Worm (Caenorhabditis elegans) whole organism, L2 larva: ENCODE measurements around the gene C18A3.11.

ENCODE experiments used
- C34F6.9 ChIP-seq: fragments of 150-350 bp; optimal IDR thresholded peaks from 2 replicates; lab custom pipeline; 2014; ENCODE audit warnings: missing biosample characterization, missing genetic modification characterization
- F13H6.1 ChIP-seq: sonication (generic microtip); optimal IDR thresholded peaks from 2 replicates; lab custom pipeline; 2016; ENCODE audit warnings: missing genetic modification characterization, missing compliant biosample characterization
- R02D3.7 ChIP-seq: fragments of 150-350 bp; optimal IDR thresholded peaks from 2 replicates; lab custom pipeline; 2014; ENCODE audit warnings: missing biosample characterization, missing genetic modification characterization
- Y55F3AM.14 ChIP-seq: fragments of 200-800 bp; sonication (Bioruptor generic); optimal IDR thresholded peaks from 2 replicates; lab custom pipeline; 2018; ENCODE audit warnings: mild to moderate bottlenecking, missing genetic modification characterization, missing compliant biosample characterization
- ZK546.5 ChIP-seq: sonication (generic microtip); optimal IDR thresholded peaks from 2 replicates; lab custom pipeline; 2017; ENCODE audit warnings: missing biosample characterization, missing genetic modification characterization
- alr-1 ChIP-seq: fragments of 150-350 bp; optimal IDR thresholded peaks from 2 replicates; lab custom pipeline; 2014; ENCODE audit warnings: missing biosample characterization, missing genetic modification characterization
- aly-2 ChIP-seq: fragments of 150-350 bp; optimal IDR thresholded peaks from 2 replicates; lab custom pipeline; 2014; ENCODE audit warnings: missing biosample characterization, missing genetic modification characterization
- ama-1 ChIP-seq: fragments of 150-350 bp; optimal IDR thresholded peaks from 2 replicates; lab custom pipeline; 2018; ENCODE audit warnings: inconsistent platforms
- blmp-1 ChIP-seq: sonication (generic microtip); optimal IDR thresholded peaks from 2 replicates; lab custom pipeline; 2017; ENCODE audit warnings: missing genetic modification characterization, mild to moderate bottlenecking, missing compliant biosample characterization, antibody characterized with exemption, moderate library complexity; ENCODE audit not compliant: insufficient read depth
- ceh-16 ChIP-seq: fragments of 150-350 bp; optimal IDR thresholded peaks from 2 replicates; lab custom pipeline; 2014; ENCODE audit warnings: missing biosample characterization, missing genetic modification characterization
- ceh-82 ChIP-seq: fragments of 150-350 bp; optimal IDR thresholded peaks from 2 replicates; lab custom pipeline; 2014; ENCODE audit warnings: missing biosample characterization, missing genetic modification characterization
- crh-2 ChIP-seq: sonication (generic microtip); optimal IDR thresholded peaks from 2 replicates; lab custom pipeline; 2017; ENCODE audit warnings: missing biosample characterization, missing genetic modification characterization
- elt-3 ChIP-seq: sonication (generic microtip); optimal IDR thresholded peaks from 2 replicates; lab custom pipeline; 2017; ENCODE audit warnings: missing biosample characterization, missing genetic modification characterization
- fos-1 ChIP-seq: fragments of 150-350 bp; optimal IDR thresholded peaks from 2 replicates; lab custom pipeline; 2014; ENCODE audit warnings: missing biosample characterization, missing genetic modification characterization
- gmeb-1 ChIP-seq: fragments of 150-350 bp; optimal IDR thresholded peaks from 2 replicates; lab custom pipeline; 2014; ENCODE audit warnings: missing biosample characterization, missing genetic modification characterization
- lin-11 ChIP-seq: fragments of 150-350 bp; sonication (generic microtip); optimal IDR thresholded peaks from 2 replicates; lab custom pipeline; 2014; ENCODE audit warnings: missing biosample characterization, missing genetic modification characterization, inconsistent platforms, mixed read lengths
- lin-39 ChIP-seq: fragments of 150-350 bp; optimal IDR thresholded peaks from 2 replicates; lab custom pipeline; 2014; ENCODE audit warnings: missing biosample characterization, missing genetic modification reagents, missing genetic modification characterization
- lsy-2 ChIP-seq, 2 experiments: fragments of 150-350 bp in 1 of 2; sonication (generic microtip) in 1 of 2; optimal IDR thresholded peaks; 2 replicates each; lab custom pipeline; 2014 to 2017; ENCODE audit warnings: missing biosample characterization in 2 of 2, missing genetic modification characterization in 2 of 2
- mab-5 ChIP-seq: fragments of 150-350 bp; optimal IDR thresholded peaks from 2 replicates; lab custom pipeline; 2014; ENCODE audit warnings: missing biosample characterization, missing genetic modification characterization
- mbf-1 ChIP-seq: sonication (generic microtip); optimal IDR thresholded peaks from 2 replicates; lab custom pipeline; 2017; ENCODE audit warnings: missing biosample characterization, missing genetic modification characterization
- mdl-1 ChIP-seq, 2 experiments: fragments of 150-350 bp in 1 of 2; sonication (generic microtip) in 1 of 2; optimal IDR thresholded peaks; 2 replicates each; lab custom pipeline; 2017; ENCODE audit warnings: missing biosample characterization in 2 of 2, missing genetic modification characterization in 2 of 2
- nhr-10 ChIP-seq: sonication (generic microtip); optimal IDR thresholded peaks from 2 replicates; lab custom pipeline; 2017; ENCODE audit warnings: missing biosample characterization, missing genetic modification characterization
- nhr-12 ChIP-seq: fragments of 150-350 bp; optimal IDR thresholded peaks from 2 replicates; lab custom pipeline; 2014; ENCODE audit warnings: missing biosample characterization, missing genetic modification characterization
- nhr-129 ChIP-seq: fragments of 150-350 bp; optimal IDR thresholded peaks from 2 replicates; lab custom pipeline; 2014; ENCODE audit warnings: missing biosample characterization, missing genetic modification characterization
- nhr-237 ChIP-seq: fragments of 150-350 bp; optimal IDR thresholded peaks from 2 replicates; lab custom pipeline; 2014; ENCODE audit warnings: missing biosample characterization, missing genetic modification characterization
- nhr-6 ChIP-seq: fragments of 150-350 bp; optimal IDR thresholded peaks from 2 replicates; lab custom pipeline; 2014; ENCODE audit warnings: missing biosample characterization, missing genetic modification characterization
- nhr-77 ChIP-seq: fragments of 150-350 bp; optimal IDR thresholded peaks from 2 replicates; lab custom pipeline; 2014; ENCODE audit warnings: missing biosample characterization, missing genetic modification characterization
- peb-1 ChIP-seq: fragments of 150-350 bp; optimal IDR thresholded peaks from 2 replicates; lab custom pipeline; 2014; ENCODE audit warnings: missing biosample characterization, missing genetic modification characterization
- skn-1 ChIP-seq: sonication (generic microtip); optimal IDR thresholded peaks from 2 replicates; lab custom pipeline; 2017; ENCODE audit warnings: missing biosample characterization, missing genetic modification characterization
- sma-3 ChIP-seq: sonication (generic microtip); optimal IDR thresholded peaks from 2 replicates; lab custom pipeline; 2016; ENCODE audit warnings: missing genetic modification reagents, missing genetic modification characterization, missing compliant biosample characterization
- sma-9 ChIP-seq, 2 experiments: fragments of 150-350 bp in 1 of 2; sonication (generic microtip) in 1 of 2; optimal IDR thresholded peaks; 2 replicates each; lab custom pipeline; 2014 to 2016; ENCODE audit warnings: missing genetic modification characterization in 2 of 2, mild to moderate bottlenecking in 1 of 2, missing biosample characterization in 1 of 2, missing compliant biosample characterization in 1 of 2, missing genetic modification reagents in 1 of 2, moderate library complexity in 1 of 2
- snpc-4 ChIP-seq: fragments of 150-350 bp; optimal IDR thresholded peaks from 2 replicates; lab custom pipeline; 2014; ENCODE audit warnings: missing biosample characterization, missing genetic modification characterization
- unc-55 ChIP-seq: fragments of 150-350 bp; sonication (generic microtip); optimal IDR thresholded peaks from 3 replicates; lab custom pipeline; 2014; ENCODE audit warnings: missing biosample characterization, missing genetic modification reagents, missing genetic modification characterization
- unc-62 ChIP-seq: fragments of 150-350 bp; optimal IDR thresholded peaks from 2 replicates; lab custom pipeline; 2014; ENCODE audit warnings: missing biosample characterization, missing genetic modification reagents, missing genetic modification characterization
- zag-1 ChIP-seq: fragments of 150-350 bp; optimal IDR thresholded peaks from 2 replicates; lab custom pipeline; 2014; ENCODE audit warnings: missing biosample characterization, missing genetic modification characterization
- ztf-11 ChIP-seq: sonication (generic microtip); optimal IDR thresholded peaks from 2 replicates; lab custom pipeline; 2017; ENCODE audit warnings: missing biosample characterization, missing genetic modification characterization
- ztf-4 ChIP-seq: fragments of 150-350 bp; optimal IDR thresholded peaks from 2 replicates; lab custom pipeline; 2014; ENCODE audit warnings: missing biosample characterization, missing genetic modification characterization

The C18A3.11 gene

ce11 chrII:5774879-5775278 lies 44.0 kb downstream of the C18A3.11 start:
- no peak for TF ChIP-seq unc-55 (GFP tag; lab: Kevin White, UChicago)
- no peak for TF ChIP-seq R02D3.7 (tag; lab: Kevin White, UChicago)
- TF ChIP-seq nhr-129 (tag; lab: Kevin White, UChicago) = no peak
- no peak for TF ChIP-seq unc-62 (GFP tag; lab: Kevin White, UChicago)
- TF ChIP-seq nhr-6 (tag; lab: Kevin White, UChicago) = no peak
- no peak for TF ChIP-seq ama-1 (lab: Kevin White, UChicago)
- no peak for TF ChIP-seq ceh-16
- TF ChIP-seq lin-39 (tag; lab: Kevin White, UChicago) = no peak
- TF ChIP-seq nhr-237 = no peak
- no peak for TF ChIP-seq fos-1 (tag; lab: Kevin White, UChicago)
- TF ChIP-seq sma-3 (GFP tag; lab: Kevin White, UChicago) = no peak
- TF ChIP-seq ztf-11 (tag; lab: Kevin White, UChicago) = no peak
- TF ChIP-seq Y55F3AM.14 (GFP tag; lab: Kevin White, UChicago) = no peak
- TF ChIP-seq blmp-1 (tag; lab: Kevin White, UChicago) = no peak
- no peak for TF ChIP-seq zag-1 (tag; lab: Kevin White, UChicago)
- TF ChIP-seq nhr-77 (tag; lab: Kevin White, UChicago) = no peak
- no peak for TF ChIP-seq skn-1
- TF ChIP-seq mab-5 (tag; lab: Kevin White, UChicago) = no peak
- TF ChIP-seq nhr-10 (tag; lab: Kevin White, UChicago) = no peak
- TF ChIP-seq snpc-4 (tag; lab: Kevin White, UChicago) = no peak

ce11 chrII:5777372-5777771 lies 46.5 kb downstream of the C18A3.11 start:
- no peak for TF ChIP-seq peb-1 (tag; lab: Kevin White, UChicago)
- no peak for TF ChIP-seq mdl-1 (tag; optimal IDR thresholded peaks at IDR 0.05; lab: Kevin White, UChicago)
- TF ChIP-seq F13H6.1 (tag; lab: Kevin White, UChicago) = no peak
- no peak for TF ChIP-seq ztf-11 (tag; lab: Kevin White, UChicago)
- TF ChIP-seq gmeb-1 = no peak
- TF ChIP-seq mbf-1 (tag; lab: Kevin White, UChicago) = no peak
- no peak for TF ChIP-seq ceh-82

- peak; percentile 1 for TF ChIP-seq fos-1 (tag; lab: Kevin White, UChicago)
- TF ChIP-seq ztf-4 (tag; lab: Kevin White, UChicago) = no peak
- no peak for TF ChIP-seq crh-2
- no peak for TF ChIP-seq ama-1 (lab: Kevin White, UChicago)
- no peak for TF ChIP-seq mab-5 (tag; lab: Kevin White, UChicago)
- TF ChIP-seq skn-1 = no peak
- TF ChIP-seq mbf-1 (tag; lab: Kevin White, UChicago) = no peak
- peak; percentile 74 for TF ChIP-seq zag-1 (tag; lab: Kevin White, UChicago)
- no peak for TF ChIP-seq lin-11 (tag; lab: Kevin White, UChicago)
- TF ChIP-seq nhr-129 (tag; lab: Kevin White, UChicago) = peak; percentile 56
- peak; percentile 57 for TF ChIP-seq C34F6.9 (tag; lab: Kevin White, UChicago)
- no peak for TF ChIP-seq elt-3
- no peak for TF ChIP-seq nhr-12 (tag; lab: Kevin White, UChicago)
- peak in 1 of 2 experiments; percentile 50 for TF ChIP-seq lsy-2 (tag; optimal IDR thresholded peaks at IDR 0.05; lab: Kevin White, UChicago)
- TF ChIP-seq sma-9 (GFP tag; optimal IDR thresholded peaks at IDR 0.05; lab: Kevin White, UChicago) = peak; percentile 31
- no peak for TF ChIP-seq sma-9 (tag; optimal IDR thresholded peaks at IDR 0.05; lab: Kevin White, UChicago)
- TF ChIP-seq unc-55 (GFP tag; lab: Kevin White, UChicago) = peak; percentile 60
- TF ChIP-seq aly-2 = no peak
- TF ChIP-seq alr-1 (tag; lab: Kevin White, UChicago) = no peak
- TF ChIP-seq ZK546.5 (tag; lab: Kevin White, UChicago) = no peak
- peak; percentile 48 for TF ChIP-seq F13H6.1 (tag; lab: Kevin White, UChicago)
Measured at ce11 chrII:5779866-5780265, 49.0 kb downstream of the C18A3.11 start.
